Fruit fly (Drosophila melanogaster) whole organism, adult: ENCODE results near the gene CG10874.

Experiments used
- CG11617 ChIP-seq: fragments of 200-800 bp; sonication (Bioruptor generic); optimal IDR thresholded peaks from 2 replicates; lab custom pipeline; 2017; ENCODE audit warnings: mild to moderate bottlenecking, missing biosample characterization, missing genetic modification reagents, missing genetic modification characterization
- CG12768 ChIP-seq: fragments of 200-800 bp; sonication (Bioruptor generic); optimal IDR thresholded peaks from 2 replicates; lab custom pipeline; 2017; ENCODE audit warnings: missing biosample characterization, missing genetic modification characterization, mild to moderate bottlenecking, moderate library complexity, missing genetic modification reagents
- CG14711 ChIP-seq: fragments of 200-800 bp; sonication (Bioruptor generic); optimal IDR thresholded peaks from 2 replicates; lab custom pipeline; 2018; ENCODE audit warnings: missing biosample characterization, mild to moderate bottlenecking, missing genetic modification characterization, moderate library complexity
- CG1620 ChIP-seq: fragments of 200-800 bp; sonication (Bioruptor generic); optimal IDR thresholded peaks from 2 replicates; lab custom pipeline; 2016; ENCODE audit warnings: missing biosample characterization, missing genetic modification characterization
- CG33017 ChIP-seq: fragments of 200-800 bp; sonication (Bioruptor generic); optimal IDR thresholded peaks from 2 replicates; lab custom pipeline; 2018; ENCODE audit warnings: missing biosample characterization, mild to moderate bottlenecking, missing genetic modification characterization, moderate library complexity
- CG5204 ChIP-seq: fragments of 200-800 bp; sonication (Bioruptor generic); optimal IDR thresholded peaks from 2 replicates; lab custom pipeline; 2016; ENCODE audit warnings: missing biosample characterization, missing genetic modification characterization
- CG7045 ChIP-seq: fragments of 200-800 bp; sonication (Bioruptor generic); optimal IDR thresholded peaks from 2 replicates; lab custom pipeline; 2017; ENCODE audit warnings: missing biosample characterization, mild to moderate bottlenecking, missing genetic modification characterization
- CG7101 ChIP-seq: fragments of 200-800 bp; sonication (Bioruptor generic); optimal IDR thresholded peaks from 2 replicates; lab custom pipeline; 2018; ENCODE audit warnings: missing biosample characterization, mild to moderate bottlenecking, missing genetic modification characterization, moderate library complexity
- Clk ChIP-seq: fragments of 200-800 bp; sonication (Bioruptor generic); optimal IDR thresholded peaks from 2 replicates; lab custom pipeline; 2017; ENCODE audit warnings: missing biosample characterization, missing genetic modification characterization
- Crg-1 ChIP-seq: fragments of 200-800 bp; sonication (Bioruptor generic); optimal IDR thresholded peaks from 2 replicates; lab custom pipeline; 2016; ENCODE audit warnings: missing biosample characterization, missing genetic modification characterization
- Hr96 ChIP-seq: fragments of 200-800 bp; sonication (Bioruptor generic); optimal IDR thresholded peaks from 2 replicates; lab custom pipeline; 2016; ENCODE audit warnings: missing biosample characterization, missing genetic modification characterization
- Mnt ChIP-seq: fragments of 200-800 bp; sonication (Bioruptor generic); optimal IDR thresholded peaks from 2 replicates; lab custom pipeline; 2016; ENCODE audit warnings: missing biosample characterization, mild to moderate bottlenecking, missing genetic modification characterization
- bab1 ChIP-seq: fragments of 200-800 bp; sonication (Bioruptor generic); optimal IDR thresholded peaks from 3 replicates; lab custom pipeline; 2019; ENCODE audit warnings: missing biosample characterization, mild to moderate bottlenecking, missing genetic modification characterization, moderate library complexity
- cic ChIP-seq: fragments of 200-800 bp; sonication (Bioruptor generic); optimal IDR thresholded peaks from 2 replicates; lab custom pipeline; 2017; ENCODE audit warnings: missing biosample characterization, mild to moderate bottlenecking, missing genetic modification characterization, moderate library complexity
- cnc ChIP-seq, 2 experiments: fragments of >200 bp; optimal IDR thresholded peaks; 2 replicates each; lab custom pipeline; 2017
- kay ChIP-seq: fragments of 200-800 bp; sonication (Bioruptor generic); peaks from one replicate; lab custom pipeline; 2016; ENCODE audit warnings: missing biosample characterization, missing genetic modification characterization, borderline replicate concordance
- ovo ChIP-seq: fragments of 200-800 bp; sonication (Bioruptor generic); optimal IDR thresholded peaks from 2 replicates; lab custom pipeline; 2016; ENCODE audit warnings: missing biosample characterization, missing genetic modification characterization
- pad ChIP-seq: fragments of 200-800 bp; sonication (Bioruptor generic); optimal IDR thresholded peaks from 3 replicates; lab custom pipeline; 2017; ENCODE audit warnings: missing biosample characterization, missing genetic modification characterization, mild to moderate bottlenecking, moderate library complexity, missing genetic modification reagents
- tj ChIP-seq: fragments of 200-800 bp; sonication (Bioruptor generic); optimal IDR thresholded peaks from 3 replicates; lab custom pipeline; 2017; ENCODE audit warnings: missing biosample characterization, mild to moderate bottlenecking, missing genetic modification characterization, moderate library complexity
- toe ChIP-seq: fragments of 200-800 bp; sonication (Bioruptor generic); optimal IDR thresholded peaks from 2 replicates; lab custom pipeline; 2016; ENCODE audit warnings: missing biosample characterization, missing genetic modification characterization

Gene CG10874

DNA sequence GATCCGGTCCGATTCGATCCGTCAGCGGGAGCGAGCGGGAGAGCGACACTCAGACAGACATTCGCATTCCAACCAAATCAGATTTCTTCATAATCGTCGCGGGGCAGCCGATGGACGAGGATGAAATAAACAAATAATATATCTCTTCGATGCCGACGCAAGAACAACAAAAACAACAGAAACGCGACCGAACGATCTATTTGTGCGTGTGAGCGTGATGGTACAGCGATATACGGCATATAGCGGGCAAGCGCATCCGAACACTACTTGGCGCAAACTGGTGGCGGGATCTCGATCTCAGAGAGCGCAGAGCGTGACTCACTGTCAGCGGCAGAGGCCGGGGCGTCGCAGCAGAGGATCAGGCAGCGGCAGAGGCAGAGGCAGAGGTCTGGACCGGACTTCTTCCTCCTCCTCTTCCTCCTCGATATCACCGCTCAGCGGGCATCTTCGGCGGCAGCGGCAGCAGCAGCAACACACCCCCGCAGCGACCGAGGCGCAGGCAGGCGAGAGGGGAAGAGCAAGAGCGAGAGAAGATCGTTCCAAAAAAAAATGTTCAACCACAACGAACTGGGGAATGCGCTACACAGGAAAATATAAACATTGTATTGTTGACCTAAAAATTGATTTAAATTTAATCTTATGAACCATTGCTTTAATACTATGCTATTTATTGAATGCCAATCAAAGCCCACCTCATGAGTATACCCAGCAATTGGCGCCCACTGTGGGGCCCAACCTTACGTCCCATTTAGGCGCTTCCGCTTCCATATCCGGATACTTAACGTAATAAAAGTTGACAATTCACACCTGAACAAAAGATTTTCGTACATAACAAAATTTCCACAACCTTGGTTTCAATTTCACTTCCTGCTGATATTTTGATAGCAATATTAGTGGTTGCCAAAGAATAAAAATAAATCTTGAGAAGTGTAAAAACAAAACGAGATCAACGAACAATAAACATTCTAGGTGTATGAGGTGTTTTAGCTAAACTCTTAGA, 30.6 kb downstream of the CG10874 start:
- TF ChIP-seq Clk (GFP tag; lab: Kevin White, UChicago) (no peak), toe (GFP tag; lab: Kevin White, UChicago) (no peak), bab1 (GFP tag; lab: Kevin White, UChicago) (no peak), CG1620 (GFP tag; lab: Kevin White, UChicago) (no peak), CG33017 (tag; lab: Kevin White, UChicago) (no peak), CG5204 (no peak), cic (GFP tag; lab: Kevin White, UChicago) (peak; percentile 16), tj (no peak), Crg-1 (GFP tag; lab: Kevin White, UChicago) (no peak), Hr96 (GFP tag; lab: Kevin White, UChicago) (no peak), CG7045 (no peak), CG14711 (no peak), CG12768 (GFP tag; lab: Kevin White, UChicago) (no peak), pad (GFP tag; lab: Kevin White, UChicago) (no peak), kay (GFP tag; lab: Kevin White, UChicago) (peak; percentile 75), CG11617 (GFP tag; lab: Kevin White, UChicago) (no peak), ovo (GFP tag; lab: Kevin White, UChicago) (peak; percentile 13), Mnt (GFP tag; lab: Kevin White, UChicago) (no peak), cnc (optimal IDR thresholded peaks at IDR 0.05; lab: Kevin White, UChicago) (no peak)

DNA sequence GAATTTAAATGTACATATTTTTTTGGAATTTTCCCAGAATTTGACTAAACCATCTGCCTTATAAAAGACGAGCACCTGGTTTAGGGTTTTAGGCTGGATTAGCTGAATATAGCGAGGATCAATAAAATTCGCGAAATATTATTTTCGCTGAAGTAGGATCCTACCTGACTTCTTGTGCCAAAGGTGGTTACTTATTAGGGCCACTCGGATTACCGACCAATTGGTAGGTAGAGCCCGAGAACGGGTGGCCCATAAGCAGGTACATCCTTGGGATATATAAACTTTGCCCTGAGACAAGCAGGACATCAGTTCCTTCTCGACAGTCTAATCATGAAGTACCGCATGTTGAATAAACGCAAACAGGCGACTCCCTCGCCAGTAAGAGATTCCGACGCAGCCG, 36.7 kb downstream of the CG10874 start, which contains the start of gene CG15382:
TSS of gene CG15382 (plus strand) at position 301 of the 400 bp plus-strand sequence.
- TF ChIP-seq pad (GFP tag; lab: Kevin White, UChicago) (no peak), tj (no peak), CG12768 (GFP tag; lab: Kevin White, UChicago) (no peak), Mnt (GFP tag; lab: Kevin White, UChicago) (no peak), kay (GFP tag; lab: Kevin White, UChicago) (no peak), ovo (GFP tag; lab: Kevin White, UChicago) (no peak), cnc (optimal IDR thresholded peaks at IDR 0.05; lab: Kevin White, UChicago) (no peak), Hr96 (GFP tag; lab: Kevin White, UChicago) (no peak), CG7101 (tag; lab: Kevin White, UChicago) (no peak), CG14711 (no peak), toe (GFP tag; lab: Kevin White, UChicago) (no peak), CG33017 (tag; lab: Kevin White, UChicago) (no peak), Clk (GFP tag; lab: Kevin White, UChicago) (no peak), CG5204 (no peak)

DNA sequence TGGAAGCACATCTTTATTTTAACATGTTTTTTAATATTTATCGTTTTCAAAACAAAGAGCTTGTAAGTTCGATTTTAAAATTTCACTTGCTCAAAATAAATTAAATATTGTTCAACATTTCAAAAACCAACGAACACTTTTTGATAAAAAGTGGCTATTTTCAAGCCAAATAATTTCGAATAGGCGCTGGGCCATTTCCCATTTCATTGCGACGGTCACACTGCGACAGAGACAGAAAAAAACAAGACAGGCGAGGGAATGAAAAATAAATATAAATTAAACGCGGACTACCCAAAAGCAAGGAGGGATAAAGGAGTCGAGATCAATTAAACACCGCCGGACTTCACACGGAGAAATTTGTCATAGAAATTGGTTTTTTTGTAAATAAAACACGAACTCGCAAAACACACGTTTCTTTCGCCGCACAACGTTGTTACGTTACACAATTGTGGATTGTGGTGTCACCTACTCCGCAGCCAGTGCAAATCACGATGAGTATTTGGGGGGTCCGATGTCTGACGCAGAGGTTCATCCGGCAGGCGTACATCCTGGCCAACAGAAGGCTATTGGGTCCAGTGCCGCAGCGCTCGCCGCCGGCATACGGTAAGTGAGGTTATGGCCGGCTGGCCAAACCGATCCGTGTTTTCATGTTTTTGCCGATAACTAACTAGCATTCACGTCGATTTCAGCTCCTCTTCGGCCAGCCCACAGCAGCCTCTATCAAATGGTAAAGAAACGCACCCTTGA, 40.5 kb downstream of the CG10874 start, which contains the start of gene AIF:
TSS of gene AIF (plus strand) at position 211 of the 747 bp plus-strand sequence.
- TF ChIP-seq CG11617 (GFP tag; lab: Kevin White, UChicago) (peak; percentile 45), CG7101 (tag; lab: Kevin White, UChicago) (peak; percentile 21), Mnt (GFP tag; lab: Kevin White, UChicago) (peak; percentile 55), CG14711 (no peak)

DNA sequence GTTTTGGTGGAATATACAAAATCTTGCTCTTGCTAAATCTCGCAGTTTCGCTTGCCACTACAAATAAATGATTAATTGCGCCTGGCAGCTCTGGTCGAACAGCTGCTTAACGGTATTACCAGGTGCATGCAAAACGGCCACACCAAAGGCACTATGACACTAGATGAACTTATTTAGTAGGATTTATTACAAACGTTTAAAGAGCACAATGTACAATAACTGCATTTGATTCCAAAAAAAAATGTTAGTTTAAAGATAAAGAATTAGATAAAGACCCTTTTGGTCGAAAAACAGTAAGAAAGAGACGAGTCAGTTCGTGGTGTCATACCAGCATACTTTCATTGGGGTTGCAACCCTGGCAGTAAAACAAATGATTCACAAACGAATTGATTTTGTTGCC, 45.0 kb downstream of the CG10874 start, which contains the start of the genes CG11723 and Tbcd:
TSS of gene CG11723 (minus strand) at position 68 of the 400 bp plus-strand sequence.
TSS of gene Tbcd (plus strand) at position 311 of the 400 bp plus-strand sequence.
- TF ChIP-seq bab1 (GFP tag; lab: Kevin White, UChicago) = peak; percentile 97
- peak; percentile 92 for TF ChIP-seq CG7045
- no peak for TF ChIP-seq kay (GFP tag; lab: Kevin White, UChicago)
- TF ChIP-seq Hr96 (GFP tag; lab: Kevin White, UChicago) = no peak
- peak; percentile 67 for TF ChIP-seq Clk (GFP tag; lab: Kevin White, UChicago)
- peak; percentile 75 for TF ChIP-seq tj
- peak; percentile 92 for TF ChIP-seq CG1620 (GFP tag; lab: Kevin White, UChicago)
- peak; percentile 87 for TF ChIP-seq CG12768 (GFP tag; lab: Kevin White, UChicago)
- TF ChIP-seq CG7101 (tag; lab: Kevin White, UChicago) = peak; percentile 93
- peak; percentile 90 for TF ChIP-seq Crg-1 (GFP tag; lab: Kevin White, UChicago)
- TF ChIP-seq CG5204 = no peak
- TF ChIP-seq Mnt (GFP tag; lab: Kevin White, UChicago) = peak; percentile 79
- peak; percentile 70 for TF ChIP-seq pad (GFP tag; lab: Kevin White, UChicago)
- TF ChIP-seq CG11617 (GFP tag; lab: Kevin White, UChicago) = peak; percentile 91
- TF ChIP-seq CG14711 = peak; percentile 99
- TF ChIP-seq cic (GFP tag; lab: Kevin White, UChicago) = peak; percentile 55
- TF ChIP-seq toe (GFP tag; lab: Kevin White, UChicago) = no peak
- TF ChIP-seq ovo (GFP tag; lab: Kevin White, UChicago) = peak; percentile 86
- peak; percentile 90 for TF ChIP-seq CG33017 (tag; lab: Kevin White, UChicago)
